Fruit fly (Drosophila melanogaster) whole organism, embryonic: ENCODE data around the gene CG8206.

Source experiments
- B-H1 ChIP-seq: fragments of 200-800 bp; sonication (Bioruptor generic); IDR thresholded peaks from 3 replicates; pipeline ENCODE4 v1.3.6; 2022; ENCODE audit warnings: missing biosample characterization, missing genetic modification characterization
- Bdp1 ChIP-seq: fragments of 200-800 bp; sonication (Bioruptor generic); optimal IDR thresholded peaks from 3 replicates; lab custom pipeline; 2016; ENCODE audit warnings: missing biosample characterization, missing genetic modification characterization
- Bgb ChIP-seq: fragments of 200-800 bp; sonication (Bioruptor generic); IDR thresholded peaks from 2 replicates; pipeline ENCODE4 v1.3.6; 2022; ENCODE audit warnings: missing biosample characterization, missing genetic modification characterization; ENCODE audit not compliant: partially characterized antibody
- CG11093 ChIP-seq: fragments of 200-800 bp; sonication (Bioruptor generic); IDR thresholded peaks from 3 replicates; pipeline ENCODE4 v1.3.6; 2022; ENCODE audit warnings: missing biosample characterization, missing genetic modification characterization
- CG12391 ChIP-seq: fragments of 200-800 bp; sonication (Bioruptor generic); optimal IDR thresholded peaks from 3 replicates; lab custom pipeline; 2018; ENCODE audit warnings: missing biosample characterization, mild to moderate bottlenecking, missing genetic modification characterization, moderate library complexity
- CG12769 ChIP-seq: fragments of 200-800 bp; sonication (Bioruptor generic); optimal IDR thresholded peaks from 2 replicates; lab custom pipeline; 2019; ENCODE audit warnings: missing biosample characterization, mild to moderate bottlenecking, missing genetic modification characterization, moderate library complexity
- CG13296 ChIP-seq: fragments of 200-800 bp; sonication (Bioruptor generic); optimal IDR thresholded peaks from 3 replicates; lab custom pipeline; 2018; ENCODE audit warnings: missing biosample characterization, mild to moderate bottlenecking, missing genetic modification characterization
- CG13424 ChIP-seq: fragments of 200-800 bp; sonication (Bioruptor generic); optimal IDR thresholded peaks from 2 replicates; lab custom pipeline; 2019; ENCODE audit warnings: missing biosample characterization, mild to moderate bottlenecking, missing genetic modification characterization, moderate library complexity
- CG14441 ChIP-seq: fragments of 200-800 bp; sonication (Bioruptor generic); IDR thresholded peaks from 2 replicates; pipeline ENCODE4 v1.3.6; 2022; ENCODE audit warnings: missing biosample characterization, missing genetic modification characterization
- CG1529 ChIP-seq: fragments of 200-800 bp; sonication (Bioruptor generic); optimal IDR thresholded peaks from 3 replicates; lab custom pipeline; 2018; ENCODE audit warnings: missing biosample characterization, missing genetic modification characterization
- CG1603 ChIP-seq: fragments of 200-800 bp; sonication (Bioruptor generic); optimal IDR thresholded peaks from 2 replicates; lab custom pipeline; 2019; ENCODE audit warnings: missing biosample characterization, mild to moderate bottlenecking, missing genetic modification characterization, moderate library complexity
- CG17612 ChIP-seq: fragments of 200-800 bp; sonication (Bioruptor generic); IDR thresholded peaks from 2 replicates; pipeline ENCODE4 v1.3.6; 2022; ENCODE audit warnings: missing biosample characterization, missing genetic modification characterization
- CG2202 ChIP-seq: fragments of 200-800 bp; sonication (Bioruptor generic); optimal IDR thresholded peaks from 2 replicates; lab custom pipeline; 2018; ENCODE audit warnings: missing biosample characterization, mild to moderate bottlenecking, missing genetic modification characterization
- CG2875 ChIP-seq: fragments of 200-800 bp; sonication (Bioruptor generic); optimal IDR thresholded peaks from 2 replicates; lab custom pipeline; 2017; ENCODE audit warnings: missing biosample characterization, mild to moderate bottlenecking, missing genetic modification characterization, missing genetic modification reagents
- CG3407 ChIP-seq: fragments of 200-800 bp; sonication (Bioruptor generic); optimal IDR thresholded peaks from 2 replicates; lab custom pipeline; 2018; ENCODE audit warnings: missing biosample characterization, mild to moderate bottlenecking, missing genetic modification characterization
- CG4730 ChIP-seq: fragments of 200-800 bp; sonication (Bioruptor generic); IDR thresholded peaks from 2 replicates; pipeline ENCODE4 v1.3.6; 2022; ENCODE audit warnings: missing biosample characterization, missing genetic modification characterization
- CG6765 ChIP-seq: fragments of 200-800 bp; sonication (Bioruptor generic); optimal IDR thresholded peaks from 3 replicates; lab custom pipeline; 2017; ENCODE audit warnings: missing biosample characterization, mild to moderate bottlenecking, missing genetic modification characterization
- CG7839 ChIP-seq: fragments of 200-800 bp; sonication (Bioruptor generic); optimal IDR thresholded peaks from 3 replicates; lab custom pipeline; 2018; ENCODE audit warnings: missing biosample characterization, mild to moderate bottlenecking, missing genetic modification characterization, moderate library complexity
- CG7928 ChIP-seq: fragments of 200-800 bp; sonication (Bioruptor generic); optimal IDR thresholded peaks from 2 replicates; lab custom pipeline; 2017; ENCODE audit warnings: missing biosample characterization, mild to moderate bottlenecking, missing genetic modification characterization
- CG8478 ChIP-seq: fragments of >200 bp; optimal IDR thresholded peaks from 2 replicates; lab custom pipeline; 2018
- CG9797 ChIP-seq: fragments of 200-800 bp; sonication (Bioruptor generic); optimal IDR thresholded peaks from 3 replicates; lab custom pipeline; 2018; ENCODE audit warnings: missing biosample characterization, mild to moderate bottlenecking, missing genetic modification characterization
- D19B ChIP-seq: fragments of 200-800 bp; sonication (Bioruptor generic); optimal IDR thresholded peaks from 2 replicates; lab custom pipeline; 2017; ENCODE audit warnings: missing biosample characterization, mild to moderate bottlenecking, missing genetic modification characterization
- Drgx ChIP-seq: fragments of 200-800 bp; sonication (Bioruptor generic); IDR thresholded peaks from 2 replicates; pipeline ENCODE4 v1.3.6; 2022; ENCODE audit warnings: missing biosample characterization, missing genetic modification characterization
- HmgZ ChIP-seq: fragments of 200-800 bp; sonication (Bioruptor generic); optimal IDR thresholded peaks from 2 replicates; lab custom pipeline; 2018; ENCODE audit warnings: missing biosample characterization, mild to moderate bottlenecking, missing genetic modification characterization
- Jarid2 ChIP-seq: fragments of 200-800 bp; sonication (Bioruptor generic); optimal IDR thresholded peaks from 3 replicates; lab custom pipeline; 2017; ENCODE audit warnings: mild to moderate bottlenecking, missing biosample characterization, missing genetic modification reagents, missing genetic modification characterization
- MBD-R2 ChIP-seq: fragments of 200-800 bp; sonication (Bioruptor generic); IDR thresholded peaks from 2 replicates; pipeline ENCODE4 v1.3.6; 2022; ENCODE audit warnings: missing biosample characterization, missing genetic modification characterization
- MTF-1 ChIP-seq: fragments of 200-800 bp; sonication (Bioruptor generic); optimal IDR thresholded peaks from 2 replicates; lab custom pipeline; 2018; ENCODE audit warnings: missing biosample characterization, mild to moderate bottlenecking, missing genetic modification characterization, borderline replicate concordance
- Max ChIP-seq: fragments of 200-800 bp; sonication (Bioruptor generic); optimal IDR thresholded peaks from 2 replicates; lab custom pipeline; 2016; ENCODE audit warnings: missing biosample characterization, mild to moderate bottlenecking, missing genetic modification characterization
- ato ChIP-seq: fragments of 200-800 bp; sonication (Bioruptor generic); IDR thresholded peaks from 2 replicates; pipeline ENCODE4 v1.3.6; 2022; ENCODE audit warnings: missing biosample characterization, missing genetic modification characterization; ENCODE audit not compliant: partially characterized antibody
- esg ChIP-seq: fragments of 200-800 bp; sonication (Bioruptor generic); conservative IDR thresholded peaks from 2 replicates; pipeline ENCODE4 v1.3.6; 2022; ENCODE audit warnings: missing biosample characterization, missing genetic modification characterization
- fd102C ChIP-seq: fragments of 200-800 bp; sonication (Bioruptor generic); optimal IDR thresholded peaks from 2 replicates; lab custom pipeline; 2018; ENCODE audit warnings: missing biosample characterization, mild to moderate bottlenecking, missing genetic modification characterization, moderate library complexity
- fd64A ChIP-seq: fragments of 200-800 bp; sonication (Bioruptor generic); optimal IDR thresholded peaks from 3 replicates; lab custom pipeline; 2018; ENCODE audit warnings: missing biosample characterization, mild to moderate bottlenecking, missing genetic modification characterization
- gem ChIP-seq: fragments of 200-800 bp; sonication (Bioruptor generic); optimal IDR thresholded peaks from 2 replicates; lab custom pipeline; 2019; ENCODE audit warnings: missing biosample characterization, mild to moderate bottlenecking, missing genetic modification characterization, moderate library complexity
- grau ChIP-seq: fragments of 200-800 bp; optimal IDR thresholded peaks from 3 replicates; lab custom pipeline; 2019; ENCODE audit warnings: missing biosample characterization, mild to moderate bottlenecking, missing genetic modification characterization, moderate library complexity
- gsb-n ChIP-seq: fragments of 200-800 bp; sonication (Bioruptor generic); optimal IDR thresholded peaks from 3 replicates; lab custom pipeline; 2018; ENCODE audit warnings: missing biosample characterization, mild to moderate bottlenecking, missing genetic modification characterization
- ind ChIP-seq: fragments of 200-800 bp; sonication (Bioruptor generic); optimal IDR thresholded peaks from 3 replicates; lab custom pipeline; 2016; ENCODE audit warnings: missing biosample characterization, missing genetic modification characterization
- klu ChIP-seq: fragments of 200-800 bp; sonication (Bioruptor generic); IDR thresholded peaks from 2 replicates; pipeline ENCODE4 v1.3.6; 2022; ENCODE audit warnings: missing biosample characterization, missing genetic modification characterization
- knrl ChIP-seq: fragments of 200-800 bp; sonication (Bioruptor generic); IDR thresholded peaks from 3 replicates; pipeline ENCODE4 v1.3.6; 2022; ENCODE audit warnings: missing biosample characterization, missing genetic modification characterization; ENCODE audit not compliant: partially characterized antibody
- lov ChIP-seq, 2 experiments: fragments of 200-800 bp in 1 of 2; fragments of >200 bp in 1 of 2; sonication (Bioruptor generic) in 1 of 2; IDR thresholded peaks in 1 of 2; optimal IDR thresholded peaks in 1 of 2; 2 replicates in 1 of 2; 3 replicates in 1 of 2; pipeline versions ENCODE4 v1.3.6 to Lab custom; 2017 to 2022; ENCODE audit warnings: missing biosample characterization in 1 of 2, missing genetic modification characterization in 1 of 2
- mam ChIP-seq: fragments of 200-800 bp; sonication (Bioruptor generic); optimal IDR thresholded peaks from 3 replicates; lab custom pipeline; 2016; ENCODE audit warnings: missing biosample characterization, missing genetic modification characterization
- run ChIP-seq: fragments of 200-800 bp; sonication (Bioruptor generic); optimal IDR thresholded peaks from 3 replicates; lab custom pipeline; 2018; ENCODE audit warnings: missing biosample characterization, mild to moderate bottlenecking, missing genetic modification characterization
- sc ChIP-seq, 3 experiments: fragments of >200 bp in 2 of 3; fragments of 200-800 bp in 1 of 3; sonication (Bioruptor generic) in 1 of 3; optimal IDR thresholded peaks; 2 replicates in 2 of 3; 3 replicates in 1 of 3; lab custom pipeline; 2017; ENCODE audit warnings: mild to moderate bottlenecking in 1 of 3, missing biosample characterization in 1 of 3, missing genetic modification characterization in 1 of 3, missing genetic modification reagents in 1 of 3
- sens-2 ChIP-seq: fragments of 200-800 bp; sonication (Bioruptor generic); IDR thresholded peaks from 2 replicates; pipeline ENCODE4 v1.3.6; 2022; ENCODE audit warnings: missing biosample characterization, missing genetic modification characterization
- slou ChIP-seq: fragments of 200-800 bp; sonication (Bioruptor generic); optimal IDR thresholded peaks from 3 replicates; lab custom pipeline; 2016; ENCODE audit warnings: missing biosample characterization, missing genetic modification characterization
- tgo ChIP-seq: fragments of 200-800 bp; sonication (Bioruptor generic); IDR thresholded peaks from 3 replicates; pipeline ENCODE4 v1.3.6; 2022; ENCODE audit warnings: missing biosample characterization, missing genetic modification characterization
- tna ChIP-seq: fragments of 200-800 bp; sonication (Bioruptor generic); IDR thresholded peaks from 2 replicates; pipeline ENCODE4 v1.3.6; 2022; ENCODE audit warnings: missing biosample characterization, missing genetic modification characterization; ENCODE audit not compliant: partially characterized antibody
- vfl ChIP-seq: fragments of 200-800 bp; sonication (Bioruptor generic); optimal IDR thresholded peaks from 2 replicates; lab custom pipeline; 2016; ENCODE audit warnings: missing biosample characterization, missing genetic modification characterization
- zen2 ChIP-seq: fragments of 200-800 bp; sonication (Bioruptor generic); IDR thresholded peaks from 3 replicates; pipeline ENCODE4 v1.3.6; 2022; ENCODE audit warnings: missing biosample characterization, missing genetic modification characterization; ENCODE audit not compliant: partially characterized antibody

Gene CG8206

DNA sequence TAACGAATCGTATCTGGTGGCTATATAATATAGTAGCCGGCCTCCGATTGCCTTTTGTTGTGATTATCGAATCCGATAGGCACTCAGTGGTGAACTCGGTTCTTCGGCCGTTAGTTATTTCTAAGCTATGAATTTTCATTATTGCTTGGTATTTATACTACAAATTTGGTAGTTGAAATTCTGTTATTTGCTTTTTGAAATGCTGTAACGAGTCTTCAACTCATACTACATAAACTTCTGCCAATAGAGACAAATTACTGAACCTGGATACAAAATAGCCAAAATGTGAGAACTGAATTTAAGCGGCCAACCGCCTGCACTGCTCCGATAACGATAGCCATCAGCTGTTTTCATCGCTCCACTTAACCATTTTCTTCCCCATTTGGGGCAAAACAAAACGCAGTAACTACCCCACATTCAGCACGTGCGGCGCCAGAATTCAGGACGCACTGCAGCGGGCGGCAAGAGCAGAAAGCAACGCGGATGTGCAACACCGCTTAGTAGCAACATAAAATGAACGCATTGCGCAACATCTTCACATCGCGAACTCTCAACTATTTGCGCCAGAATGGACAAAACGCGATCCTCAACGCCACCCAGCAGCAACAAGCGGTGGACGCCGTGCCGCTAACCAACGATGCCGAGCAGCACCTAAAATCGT, at the start of gene CG8206, which contains the start of gene CG11679:
Gene CG8206, plus strand, starts transcription at position 341 of the 661 bp plus-strand sequence.
Gene CG11679, minus strand, starts transcription at position 65 of the 661 bp plus-strand sequence.
- no peak for TF ChIP-seq Drgx (GFP tag; lab: Robert Waterston, UW)
- TF ChIP-seq CG7839 (tag; lab: Kevin White, UChicago) = peak; percentile 49
- peak; percentile 66 for TF ChIP-seq mam (GFP tag; lab: Kevin White, UChicago)
- no peak for TF ChIP-seq CG8478 (lab: Kevin White, UChicago)
- TF ChIP-seq ato = no peak
- no peak for TF ChIP-seq vfl
- TF ChIP-seq klu (GFP tag; lab: Robert Waterston, UW) = peak; percentile 19; the same call in 1 of the 2 replicates
- no peak for TF ChIP-seq fd102C (GFP tag; lab: Kevin White, UChicago)
- peak; percentile 45; the same call in 1 of the 2 replicates for TF ChIP-seq CG14441
- TF ChIP-seq MTF-1 = no peak
- TF ChIP-seq ind (GFP tag; lab: Kevin White, UChicago) = peak; percentile 30
- TF ChIP-seq B-H1 (GFP tag; lab: Robert Waterston, UW) = no peak
- no peak for TF ChIP-seq CG1529 (GFP tag; lab: Kevin White, UChicago)
- no peak for TF ChIP-seq Jarid2 (GFP tag; lab: Kevin White, UChicago)
- no peak for TF ChIP-seq CG6765 (GFP tag; lab: Kevin White, UChicago)
- TF ChIP-seq grau (tag; lab: Kevin White, UChicago) = peak; percentile 55
- peak; percentile 44 for TF ChIP-seq CG12391
- no peak for TF ChIP-seq esg (GFP tag; lab: Robert Waterston, UW)
- peak; percentile 57 for TF ChIP-seq HmgZ
- peak; percentile 24 for TF ChIP-seq Max (GFP tag; lab: Kevin White, UChicago)
- TF ChIP-seq CG17612 (GFP tag; lab: Robert Waterston, UW) = no peak
- TF ChIP-seq zen2 (GFP tag; lab: Robert Waterston, UW) = no peak
- no peak for TF ChIP-seq CG3407 (GFP tag; lab: Kevin White, UChicago)
- TF ChIP-seq fd64A (GFP tag; lab: Kevin White, UChicago) = no peak
- no peak for TF ChIP-seq gsb-n (tag; lab: Kevin White, UChicago)
- no peak for TF ChIP-seq tna
- no peak for TF ChIP-seq sc (optimal IDR thresholded peaks at IDR 0.05; lab: Kevin White, UChicago)
- no peak for TF ChIP-seq sc (GFP tag; optimal IDR thresholded peaks at IDR 0.05; lab: Kevin White, UChicago)
- TF ChIP-seq CG13424 (tag; lab: Kevin White, UChicago) = peak; percentile 56
- TF ChIP-seq slou (GFP tag; lab: Kevin White, UChicago) = no peak
- TF ChIP-seq Bgb = peak; percentile 34; the same call in 1 of the 2 replicates
- TF ChIP-seq tgo = peak; percentile 45; the same call in 1 of the 3 replicates
- peak; percentile 53 for TF ChIP-seq gem (tag; lab: Kevin White, UChicago)
- TF ChIP-seq CG9797 (GFP tag; lab: Kevin White, UChicago) = no peak
- TF ChIP-seq CG2202 (tag; lab: Kevin White, UChicago) = no peak
- peak; percentile 77 for TF ChIP-seq MBD-R2 (GFP tag; lab: Robert Waterston, UW)
- TF ChIP-seq CG11093 = peak; percentile 28; the same call in 1 of the 3 replicates
- peak; percentile 62 for TF ChIP-seq CG1603 (tag; lab: Kevin White, UChicago)
- TF ChIP-seq sens-2 (GFP tag; lab: Robert Waterston, UW) = no peak
- peak; percentile 31 for TF ChIP-seq CG13296 (GFP tag; lab: Kevin White, UChicago)
- no peak for TF ChIP-seq D19B (GFP tag; lab: Kevin White, UChicago)
- TF ChIP-seq knrl (GFP tag; lab: Robert Waterston, UW) = peak; percentile 32; the same call in 1 of the 3 replicates
- TF ChIP-seq lov (optimal IDR thresholded peaks at IDR 0.05; lab: Kevin White, UChicago) = no peak
- TF ChIP-seq lov (GFP tag; IDR thresholded peaks at IDR 0.05; lab: Robert Waterston, UW) = no peak
- TF ChIP-seq CG2875 = no peak
- no peak for TF ChIP-seq run (tag; lab: Kevin White, UChicago)
- TF ChIP-seq CG12769 = no peak
- TF ChIP-seq CG4730 (GFP tag; lab: Robert Waterston, UW) = no peak
- TF ChIP-seq Bdp1 = no peak
- no peak for TF ChIP-seq CG7928 (GFP tag; lab: Kevin White, UChicago)
